Worm (Caenorhabditis elegans): ENCODE results near the gene rbc-1.

DNA sequence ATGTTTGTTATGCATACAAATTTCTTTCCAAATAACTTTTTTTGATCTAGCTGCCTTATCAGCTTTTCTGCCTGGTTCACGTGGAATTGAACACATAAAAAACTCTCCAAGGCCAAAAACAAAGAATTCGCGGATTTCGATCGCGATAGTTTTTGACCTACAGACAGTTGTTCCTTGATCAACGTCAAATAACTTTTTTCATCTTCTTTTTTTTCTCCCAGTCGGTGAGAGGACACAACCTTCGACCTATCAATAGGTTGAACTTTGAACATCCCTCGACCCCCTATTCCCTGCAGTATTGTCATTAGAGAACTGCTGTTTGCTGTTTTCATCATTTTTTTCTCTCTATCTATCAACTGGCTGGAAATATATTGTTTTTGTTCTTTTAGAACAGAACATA, 47.4 kb upstream of the rbc-1 start:
- TF ChIP-seq fkh-10 (GFP tag; optimal IDR thresholded peaks at IDR 0.05), result no peak
- no peak for TF ChIP-seq pqm-1 (tag; optimal IDR thresholded peaks at IDR 0.05)
- peak; percentile 8 for TF ChIP-seq pha-4 (tag; optimal IDR thresholded peaks at IDR 0.05)
- no peak for TF ChIP-seq nhr-77 (tag; optimal IDR thresholded peaks at IDR 0.05)
- TF ChIP-seq zag-1 (tag; optimal IDR thresholded peaks at IDR 0.05), result no peak

Measured in whole organism, L3 larva.